Worm (Caenorhabditis elegans): Measurements from ENCODE around the gene T01C3.11.

DNA sequence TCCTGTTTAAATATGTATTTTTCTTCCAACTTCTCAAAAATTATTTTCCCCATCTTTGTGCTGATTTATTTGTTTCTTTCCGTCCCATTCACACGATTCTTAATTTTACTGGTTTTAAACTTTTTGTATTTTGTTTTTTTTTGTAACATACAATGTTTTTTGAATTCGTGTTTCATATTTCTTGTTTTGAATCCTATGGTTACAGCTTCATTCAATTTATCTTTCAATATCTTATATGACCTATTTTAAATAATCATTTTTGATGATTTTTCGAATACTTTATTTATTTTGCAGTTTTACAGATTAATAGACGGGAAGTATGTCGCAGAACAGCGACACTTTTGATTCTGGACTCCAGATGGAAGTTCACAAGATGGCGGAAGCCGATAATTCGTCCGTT lies 5.5 kb downstream of the T01C3.11 start, which contains the start of gene hrde-2:
- TF ChIP-seq set-16 (GFP tag; IDR thresholded peaks at IDR 0.05) (no peak), lsy-2 (tag; optimal IDR thresholded peaks at IDR 0.05) (no peak), ama-1 (optimal IDR thresholded peaks at IDR 0.05) (no peak), pqm-1 (tag; optimal IDR thresholded peaks at IDR 0.05) (no peak), ceh-82 (tag; optimal IDR thresholded peaks at IDR 0.05) (no peak), unc-130 (GFP tag; optimal IDR thresholded peaks at IDR 0.05) (no peak), aly-2 (tag; optimal IDR thresholded peaks at IDR 0.05) (no peak), ceh-20 (GFP tag; IDR thresholded peaks at IDR 0.05) (no peak), mxl-3 (GFP tag; optimal IDR thresholded peaks at IDR 0.05) (no peak), zag-1 (tag; optimal IDR thresholded peaks at IDR 0.05) (no peak), tag-97 (GFP tag; IDR thresholded peaks at IDR 0.05) (no peak)
